Worm (Caenorhabditis elegans): ENCODE results near the gene Y39A1A.24.

- TF ChIP-seq egl-27 (tag; optimal IDR thresholded peaks at IDR 0.05) (no peak), tbx-2 (tag; optimal IDR thresholded peaks at IDR 0.05) (no peak), ama-1 (optimal IDR thresholded peaks at IDR 0.05) (no peak), nhr-12 (tag; optimal IDR thresholded peaks at IDR 0.05) (no peak), tlp-1 (tag; optimal IDR thresholded peaks at IDR 0.05) (no peak), nhr-11 (tag; optimal IDR thresholded peaks at IDR 0.05) (no peak), snpc-4 (tag; optimal IDR thresholded peaks at IDR 0.05) (no peak), fkh-4 (tag; optimal IDR thresholded peaks at IDR 0.05; ENCODE audit: borderline replicate concordance) (no peak), C04F5.9 (tag; optimal IDR thresholded peaks at IDR 0.05) (no peak), fkh-10 (GFP tag; optimal IDR thresholded peaks at IDR 0.05) (no peak), blmp-1 (tag; optimal IDR thresholded peaks at IDR 0.05) (no peak), lin-13 (GFP tag; optimal IDR thresholded peaks at IDR 0.05) (no peak), zip-4 (GFP tag; optimal IDR thresholded peaks at IDR 0.05) (no peak), ztf-11 (tag; optimal IDR thresholded peaks at IDR 0.05) (no peak)
These were observed 16.6 kb downstream of the Y39A1A.24 start, which contains the start of gene swt-4 for ce11 chrIII:10629043-10629442.
